Worm (Caenorhabditis elegans) whole organism, late embryonic: ENCODE data around the gene T01D1.3.

Experiments used
- ceh-18 ChIP-seq: sonication (generic microtip); optimal IDR thresholded peaks from 2 replicates; lab custom pipeline; 2016; ENCODE audit warnings: missing genetic modification characterization, missing compliant biosample characterization
- fkh-10 ChIP-seq: fragments of 150-350 bp; optimal IDR thresholded peaks from 2 replicates; lab custom pipeline; 2014; ENCODE audit warnings: missing biosample characterization, missing genetic modification reagents, missing genetic modification characterization
- madf-2 ChIP-seq: sonication (generic microtip); optimal IDR thresholded peaks from 2 replicates; lab custom pipeline; 2017; ENCODE audit warnings: missing genetic modification characterization, missing compliant biosample characterization
- nhr-11 ChIP-seq: fragments of 150-350 bp; optimal IDR thresholded peaks from 2 replicates; lab custom pipeline; 2014; ENCODE audit warnings: missing biosample characterization, missing genetic modification characterization
- ttx-3 ChIP-seq: sonication (generic microtip); optimal IDR thresholded peaks from 2 replicates; lab custom pipeline; 2016; ENCODE audit warnings: missing genetic modification reagents, missing genetic modification characterization, missing compliant biosample characterization
- unc-3 ChIP-seq, 2 experiments: fragments of 200-800 bp in 1 of 2; sonication (Bioruptor generic) in 1 of 2; sonication (generic microtip) in 1 of 2; conservative IDR thresholded peaks in 1 of 2; optimal IDR thresholded peaks in 1 of 2; 2 replicates each; pipeline versions ENCODE4 v1.3.6 to Lab custom; 2016 to 2022; ENCODE audit warnings: missing compliant biosample characterization in 2 of 2, missing genetic modification characterization in 2 of 2, missing genetic modification reagents in 1 of 2
- ztf-16 ChIP-seq: sonication (generic microtip); optimal IDR thresholded peaks from 2 replicates; lab custom pipeline; 2017; ENCODE audit warnings: missing genetic modification characterization, missing compliant biosample characterization

- no peak for TF ChIP-seq unc-3 (GFP tag; conservative IDR thresholded peaks at IDR 0.05; lab: Robert Waterston, UW)
- TF ChIP-seq unc-3 (tag; optimal IDR thresholded peaks at IDR 0.05; lab: Kevin White, UChicago): no peak
- no peak for TF ChIP-seq madf-2 (tag; lab: Kevin White, UChicago)
- TF ChIP-seq fkh-10 (GFP tag; lab: Kevin White, UChicago): no peak
- no peak for TF ChIP-seq ceh-18 (tag; lab: Kevin White, UChicago)
- no peak for TF ChIP-seq ttx-3 (tag; lab: Kevin White, UChicago)
- no peak for TF ChIP-seq nhr-11 (tag; lab: Kevin White, UChicago)
- no peak for TF ChIP-seq ztf-16
Measured at ce11 chrII:178993-179392, 3.2 kb upstream of the T01D1.3 start, which contains the start of gene T01D1.4.
